Worm (Caenorhabditis elegans) whole organism, L3 larva: ENCODE measurements around the gene F26F4.2.

ENCODE experiments used
- fos-1 ChIP-seq: fragments of 150-350 bp; optimal IDR thresholded peaks from 2 replicates; lab custom pipeline; 2014; ENCODE audit warnings: missing biosample characterization, missing genetic modification characterization
- mdl-1 ChIP-seq: fragments of 150-350 bp; optimal IDR thresholded peaks from 2 replicates; lab custom pipeline; 2014; ENCODE audit warnings: missing biosample characterization, missing genetic modification characterization
- nhr-23 ChIP-seq: fragments of 150-350 bp; optimal IDR thresholded peaks from 2 replicates; lab custom pipeline; 2014; ENCODE audit warnings: missing biosample characterization, missing genetic modification reagents, missing genetic modification characterization
- snpc-4 ChIP-seq: fragments of 150-350 bp; optimal IDR thresholded peaks from 2 replicates; lab custom pipeline; 2014; ENCODE audit warnings: missing biosample characterization, missing genetic modification characterization
- unc-62 ChIP-seq: fragments of 150-350 bp; sonication (generic microtip); optimal IDR thresholded peaks from 4 replicates; lab custom pipeline; 2014; ENCODE audit warnings: missing biosample characterization, missing genetic modification reagents, missing genetic modification characterization

DNA sequence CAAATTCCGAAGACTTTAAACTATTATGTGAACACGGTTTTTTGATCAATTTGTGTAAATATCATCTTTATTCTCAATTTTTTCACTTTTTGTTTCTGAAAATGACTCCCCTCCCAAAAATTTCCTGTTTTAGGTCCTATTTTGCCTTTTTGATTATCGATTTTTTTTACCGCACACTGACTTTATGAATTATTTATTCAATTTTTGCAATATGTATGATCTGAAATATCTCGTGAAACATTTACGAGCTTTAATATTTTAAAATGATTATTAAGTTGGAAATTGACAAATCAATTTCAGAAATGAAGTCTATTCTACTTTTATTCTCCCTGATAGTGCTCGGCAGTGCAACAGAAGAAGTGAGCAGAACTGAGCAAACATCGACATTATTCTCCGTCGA lies 31.6 kb upstream of the F26F4.2 start, which contains the start of gene C35D10.1:
- TF ChIP-seq fos-1 (tag; lab: Kevin White, UChicago) = no peak
- TF ChIP-seq unc-62 (GFP tag; lab: Kevin White, UChicago) = no peak
- TF ChIP-seq nhr-23 (tag; lab: Kevin White, UChicago) = no peak
- no peak for TF ChIP-seq mdl-1 (tag; lab: Kevin White, UChicago)
- TF ChIP-seq snpc-4 (tag; lab: Kevin White, UChicago) = no peak
